ENCODE assay signal across 1 fruit fly cellular context in the genomic region with DNA sequence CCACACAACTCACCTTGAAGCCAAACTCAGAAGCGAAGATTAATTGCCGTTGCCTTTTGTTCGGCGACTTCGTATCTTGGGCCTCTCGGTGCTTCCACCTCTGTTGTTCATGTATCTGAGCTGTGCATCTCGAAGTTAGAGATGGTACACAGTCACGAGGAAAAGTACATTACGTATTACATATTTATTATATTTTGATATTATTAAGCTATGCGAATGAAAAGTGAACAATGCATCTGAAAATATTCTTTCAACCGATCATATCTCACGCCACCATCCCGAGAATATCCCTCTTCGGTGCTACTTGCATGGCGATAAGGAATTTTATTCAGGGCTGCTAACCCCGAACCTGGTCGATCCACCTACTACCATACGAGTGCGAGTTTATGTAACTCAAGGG.
TF ChIP-seq lines count a peak whose summit lies in the region.

No protein-coding gene starts in this region.

TF ChIP-seq in whole organism, embryonic, 481 proteins besides CTCF, POLR2A, EP300 and RAD21 (continued from another document):
- TF ChIP-seq CG6175 (GFP tag; IDR thresholded peaks at IDR 0.05; lab: Robert Waterston, UW) (no peak), Oaz (GFP tag; IDR thresholded peaks at IDR 0.05; lab: Robert Waterston, UW) (no peak), CG7928 (GFP tag; optimal IDR thresholded peaks at IDR 0.05; lab: Kevin White, UChicago) (no peak), fd64A (GFP tag; optimal IDR thresholded peaks at IDR 0.05; lab: Kevin White, UChicago) (no peak), Meics (GFP tag; optimal IDR thresholded peaks at IDR 0.05; lab: Kevin White, UChicago) (no peak), da (GFP tag; optimal IDR thresholded peaks at IDR 0.05; lab: Kevin White, UChicago) (no peak), Ets65A (GFP tag; lab: Kevin White, UChicago) (no peak), Kr (GFP tag; optimal IDR thresholded peaks at IDR 0.05; lab: Kevin White, UChicago) (no peak), D19A (tag; optimal IDR thresholded peaks at IDR 0.05; lab: Kevin White, UChicago) (peak; percentile 24), CG31441 (GFP tag; IDR thresholded peaks at IDR 0.05; lab: Robert Waterston, UW) (peak; percentile 57; the same call in 1 of the 2 replicates), corto (GFP tag; optimal IDR thresholded peaks at IDR 0.05; lab: Kevin White, UChicago) (peak; percentile 87), CG2129 (GFP tag; IDR thresholded peaks at IDR 0.05; lab: Robert Waterston, UW; ENCODE audit: partially characterized antibody) (peak; percentile 14; the same call in 1 of the 2 replicates), Hmx (GFP tag; optimal IDR thresholded peaks at IDR 0.05; lab: Kevin White, UChicago) (no peak), ind (GFP tag; optimal IDR thresholded peaks at IDR 0.05; lab: Kevin White, UChicago) (no peak), ash1 (GFP tag; optimal IDR thresholded peaks at IDR 0.05; lab: Kevin White, UChicago) (no peak), CG2116 (GFP tag; optimal IDR thresholded peaks at IDR 0.05; lab: Kevin White, UChicago) (no peak), CG12104 (GFP tag; optimal IDR thresholded peaks at IDR 0.05; lab: Kevin White, UChicago) (no peak), maf-S (GFP tag; optimal IDR thresholded peaks at IDR 0.05; lab: Kevin White, UChicago) (no peak), CG10321 (GFP tag; IDR thresholded peaks at IDR 0.05; lab: Robert Waterston, UW) (no peak), CG3726 (GFP tag; IDR thresholded peaks at IDR 0.05; lab: Robert Waterston, UW) (no peak), CG34376 (GFP tag; optimal IDR thresholded peaks at IDR 0.05; lab: Kevin White, UChicago) (no peak), otp (GFP tag; IDR thresholded peaks at IDR 0.05; lab: Robert Waterston, UW) (no peak), CG3838 (GFP tag; optimal IDR thresholded peaks at IDR 0.05; lab: Kevin White, UChicago) (no peak), Ptx1 (GFP tag; IDR thresholded peaks at IDR 0.05; lab: Robert Waterston, UW) (no peak), Hand (GFP tag; optimal IDR thresholded peaks at IDR 0.05; lab: Kevin White, UChicago) (no peak), gsb-n (tag; optimal IDR thresholded peaks at IDR 0.05; lab: Kevin White, UChicago) (peak; percentile 57), Hsf (GFP tag; optimal IDR thresholded peaks at IDR 0.05; lab: Kevin White, UChicago) (no peak), phol (tag; optimal IDR thresholded peaks at IDR 0.05; lab: Kevin White, UChicago) (peak; percentile 25), crc (GFP tag; optimal IDR thresholded peaks at IDR 0.05; lab: Kevin White, UChicago) (no peak), dm (GFP tag; optimal IDR thresholded peaks at IDR 0.05; lab: Kevin White, UChicago) (no peak), lov (optimal IDR thresholded peaks at IDR 0.05; lab: Kevin White, UChicago) (no peak), lov (GFP tag; IDR thresholded peaks at IDR 0.05; lab: Robert Waterston, UW) (no peak), CG14050 (GFP tag; IDR thresholded peaks at IDR 0.05; lab: Robert Waterston, UW) (peak; percentile 16; the same call in 1 of the 3 replicates)
